Worm (Caenorhabditis elegans): ENCODE measurements around the gene T24H7.9.

T24H7.9 gene

DNA sequence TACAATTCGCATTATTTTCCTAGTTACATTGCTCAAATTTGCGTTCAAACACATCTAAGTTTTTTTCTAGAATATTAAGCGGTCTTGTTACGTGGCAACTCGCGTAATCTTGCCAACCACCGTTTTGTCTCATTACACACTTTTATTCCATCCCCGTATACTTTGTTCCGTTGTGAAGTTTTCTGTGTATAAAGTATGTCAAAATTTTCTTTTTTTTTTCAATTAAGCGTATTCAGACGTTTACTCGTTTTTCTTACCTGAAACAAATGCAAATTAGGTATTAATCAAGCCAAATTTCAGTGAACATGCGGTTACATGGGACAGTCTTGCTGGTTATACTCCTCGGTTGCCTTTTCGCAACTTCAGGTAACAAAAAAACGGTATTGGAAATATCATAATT is 11.7 kb upstream of the T24H7.9 start, which contains the start of gene T24H7.2:
Gene T24H7.2, plus strand, starts transcription at position 301 of the 400 bp plus-strand sequence.
- TF ChIP-seq daf-12 (tag; optimal IDR thresholded peaks at IDR 0.05) (no peak), elt-1 (tag; optimal IDR thresholded peaks at IDR 0.05) (no peak)

ce11 chrII:6246054-6246453 is 10.7 kb upstream of the T24H7.9 start, which contains the start of gene lelo-1:
lelo-1 (plus strand) TSS chrII:6246354.
- no peak for TF ChIP-seq nhr-11 (tag; optimal IDR thresholded peaks at IDR 0.05)
- no peak for TF ChIP-seq hmg-11 (tag; optimal IDR thresholded peaks at IDR 0.05)
- TF ChIP-seq egl-27 (tag; optimal IDR thresholded peaks at IDR 0.05), result no peak
- TF ChIP-seq nhr-43 (tag; optimal IDR thresholded peaks at IDR 0.05; ENCODE audit: poor library complexity, severe bottlenecking), result no peak
- TF ChIP-seq nhr-67 (tag; optimal IDR thresholded peaks at IDR 0.05), result no peak
- TF ChIP-seq tbx-2 (tag; optimal IDR thresholded peaks at IDR 0.05), result no peak
- TF ChIP-seq lsy-12 (tag; optimal IDR thresholded peaks at IDR 0.05), result no peak
- no peak for TF ChIP-seq fkh-10 (GFP tag; optimal IDR thresholded peaks at IDR 0.05)
- TF ChIP-seq nhr-237 (tag; optimal IDR thresholded peaks at IDR 0.05), result no peak
- no peak for TF ChIP-seq nhr-12 (tag; optimal IDR thresholded peaks at IDR 0.05)
- no peak for TF ChIP-seq ceh-28 (tag; optimal IDR thresholded peaks at IDR 0.05)
- no peak for TF ChIP-seq zag-1 (tag; optimal IDR thresholded peaks at IDR 0.05)
- TF ChIP-seq R02D3.7 (tag; optimal IDR thresholded peaks at IDR 0.05), result no peak
- TF ChIP-seq ceh-82 (tag; optimal IDR thresholded peaks at IDR 0.05), result no peak
- no peak for TF ChIP-seq sea-2 (GFP tag; optimal IDR thresholded peaks at IDR 0.05)
- no peak for TF ChIP-seq eor-1 (tag; optimal IDR thresholded peaks at IDR 0.05)
- no peak for TF ChIP-seq nhr-76 (tag; optimal IDR thresholded peaks at IDR 0.05)
- no peak for TF ChIP-seq ama-1 (optimal IDR thresholded peaks at IDR 0.05)

DNA sequence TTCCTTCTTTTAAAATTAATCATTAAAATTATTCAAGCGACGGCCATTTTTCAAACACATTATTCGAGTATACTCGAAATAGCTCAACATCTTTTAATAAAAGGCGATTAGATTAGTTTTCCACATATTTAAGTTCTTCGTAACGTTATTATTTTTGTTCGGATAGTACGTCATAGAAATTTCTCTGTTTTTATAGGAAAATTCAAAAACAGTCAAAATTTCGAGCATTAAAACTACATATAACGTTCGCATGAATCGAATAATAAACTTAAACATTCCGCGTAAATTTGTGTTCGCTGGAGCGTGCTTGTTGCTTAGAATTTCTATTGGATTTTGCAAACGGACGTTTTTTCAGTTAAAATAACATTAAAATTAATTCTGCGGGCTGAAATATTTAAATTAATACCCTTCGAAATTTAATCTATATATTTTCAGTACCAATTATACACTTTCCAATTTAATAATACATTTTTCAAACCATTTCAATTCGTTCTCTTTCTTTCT is 9.9 kb upstream of the T24H7.9 start, which contains the start of gene blos-4:
Gene blos-4, plus strand, starts transcription at position 51 of the 504 bp plus-strand sequence.
- TF ChIP-seq mml-1 (tag; optimal IDR thresholded peaks at IDR 0.05) (no peak), lsy-12 (tag; optimal IDR thresholded peaks at IDR 0.05) (no peak), eor-1 (tag; optimal IDR thresholded peaks at IDR 0.05) (no peak), zag-1 (tag; optimal IDR thresholded peaks at IDR 0.05) (no peak), ama-1 (optimal IDR thresholded peaks at IDR 0.05) (no peak), aly-2 (tag; optimal IDR thresholded peaks at IDR 0.05) (no peak), nhr-25 (tag; optimal IDR thresholded peaks at IDR 0.05) (no peak)

DNA sequence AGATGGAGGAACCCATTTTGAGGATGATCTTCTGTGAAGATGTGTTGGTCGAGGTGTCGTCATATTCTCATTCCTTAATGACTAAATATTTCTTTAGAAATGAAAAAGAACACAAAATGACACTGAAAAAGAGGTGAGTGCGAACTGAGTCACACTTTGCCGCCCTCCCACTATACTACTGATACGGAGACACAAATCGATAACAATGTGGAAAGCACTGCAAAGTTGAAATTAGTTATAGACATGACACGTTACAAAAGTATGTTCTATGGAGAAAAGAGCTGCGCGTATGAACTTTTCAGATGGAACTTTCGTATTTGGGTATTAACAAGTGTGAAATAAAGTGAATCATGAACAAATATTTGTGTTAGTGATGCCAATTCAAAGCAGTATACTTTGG is 8.9 kb upstream of the T24H7.9 start, which contains the start of gene tat-4:
Gene tat-4, minus strand, starts transcription at position 117 of the 400 bp plus-strand sequence.
- TF ChIP-seq pqm-1 (tag; optimal IDR thresholded peaks at IDR 0.05), result peak; percentile 69
- TF ChIP-seq elt-2 (tag; optimal IDR thresholded peaks at IDR 0.05), result peak; percentile 49
- TF ChIP-seq skn-1 (tag; optimal IDR thresholded peaks at IDR 0.05), result no peak
- TF ChIP-seq jun-1 (tag; optimal IDR thresholded peaks at IDR 0.05), result no peak

- TF ChIP-seq ZK546.5 (tag; optimal IDR thresholded peaks at IDR 0.05) (no peak), nhr-25 (tag; optimal IDR thresholded peaks at IDR 0.05) (no peak), hmg-11 (tag; optimal IDR thresholded peaks at IDR 0.05) (no peak), nhr-12 (tag; optimal IDR thresholded peaks at IDR 0.05) (no peak), tbx-2 (tag; optimal IDR thresholded peaks at IDR 0.05) (no peak), aly-2 (tag; optimal IDR thresholded peaks at IDR 0.05) (no peak), fkh-2 (tag; optimal IDR thresholded peaks at IDR 0.05) (no peak), ama-1 (optimal IDR thresholded peaks at IDR 0.05) (no peak), nhr-43 (tag; optimal IDR thresholded peaks at IDR 0.05; ENCODE audit: poor library complexity, severe bottlenecking) (no peak), lin-39 (tag; optimal IDR thresholded peaks at IDR 0.05) (no peak), sea-2 (GFP tag; optimal IDR thresholded peaks at IDR 0.05) (no peak), ztf-4 (tag; optimal IDR thresholded peaks at IDR 0.05) (no peak), nhr-11 (tag; optimal IDR thresholded peaks at IDR 0.05) (no peak), elt-2 (tag; optimal IDR thresholded peaks at IDR 0.05) (no peak), zag-1 (tag; optimal IDR thresholded peaks at IDR 0.05) (no peak)
These were observed 6.5 kb upstream of the T24H7.9 start, which contains the start of gene T24H7.8 for ce11 chrII:6241758-6242157. T24H7.8 (plus strand) TSS chrII:6242058.

Data from whole organism, L3 larva.